Fruit fly (Drosophila melanogaster) S2 (cell line): ENCODE data around the gene CG31600.

Experiments used
- CG8478 ChIP-seq: fragments of >200 bp; optimal IDR thresholded peaks from 2 replicates; lab custom pipeline; 2018
- CTCF ChIP-seq, 2 experiments: fragments of >200 bp; optimal IDR thresholded peaks; 2 replicates each; lab custom pipeline; 2018

DNA sequence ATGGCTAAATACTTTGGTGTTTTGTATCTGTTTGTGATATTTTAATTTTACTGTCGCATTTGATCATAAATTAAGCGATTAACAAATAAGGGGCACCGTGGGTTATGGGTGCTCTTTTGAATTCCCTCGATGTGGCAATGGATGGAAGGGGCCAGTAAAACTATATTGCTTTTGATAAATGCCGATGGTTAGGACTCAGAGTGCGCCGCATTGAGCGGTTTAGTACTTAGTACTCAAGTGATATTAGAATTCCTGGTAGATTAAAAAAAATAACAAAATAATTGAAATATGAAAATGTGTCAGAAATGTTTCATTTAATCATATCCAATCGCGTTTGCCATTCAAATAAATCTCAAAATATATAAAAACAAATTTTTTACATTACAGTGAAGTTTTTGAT is 842 bp upstream of the CG31600 start, which contains the start of gene CG11634:
- TF ChIP-seq CTCF (optimal IDR thresholded peaks at IDR 0.05; lab: Kevin White, UChicago) (no peak), CG8478 (lab: Kevin White, UChicago) (no peak)
